Worm (Caenorhabditis elegans): ENCODE measurements around the gene F45D3.4.

DNA sequence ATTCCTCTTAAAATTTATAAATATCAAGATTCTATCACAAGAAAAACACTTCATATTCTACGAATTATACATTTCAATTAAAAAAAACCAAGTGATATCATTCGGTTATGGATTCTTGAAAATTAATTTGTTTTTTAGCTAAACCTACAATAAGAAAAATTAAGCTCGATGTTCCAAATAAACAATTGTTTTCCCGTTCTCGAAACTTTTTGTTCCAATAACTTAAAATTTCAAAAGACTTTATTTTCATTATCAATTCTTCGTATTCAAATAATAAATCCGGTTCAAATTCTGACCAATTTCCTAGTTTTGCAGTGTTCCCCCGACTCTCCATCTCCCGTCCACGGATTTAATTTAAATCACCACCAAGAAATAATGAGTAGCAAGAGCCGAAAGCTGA, 26.3 kb upstream of the F45D3.4 start, which contains the start of gene E02A10.3:
- TF ChIP-seq scrt-1 (GFP tag; IDR thresholded peaks at IDR 0.05) (no peak), ama-1 (optimal IDR thresholded peaks at IDR 0.05) (no peak), ceh-36 (tag; optimal IDR thresholded peaks at IDR 0.05) (no peak), tbx-11 (GFP tag; IDR thresholded peaks at IDR 0.05) (no peak), F13C5.2 (tag; optimal IDR thresholded peaks at IDR 0.05) (no peak), tbx-37 (GFP tag; conservative IDR thresholded peaks at IDR 0.05) (no peak), ceh-13 (GFP tag; optimal IDR thresholded peaks at IDR 0.05) (no peak), pes-1 (GFP tag; IDR thresholded peaks at IDR 0.05) (no peak), tra-4 (tag; optimal IDR thresholded peaks at IDR 0.05) (no peak), sea-1 (GFP tag; conservative IDR thresholded peaks at IDR 0.05) (no peak), hnd-1 (tag; optimal IDR thresholded peaks at IDR 0.05) (no peak), flt-1 (GFP tag; IDR thresholded peaks at IDR 0.05) (no peak), hmg-4 (GFP tag; optimal IDR thresholded peaks at IDR 0.05) (no peak), ets-7 (tag; optimal IDR thresholded peaks at IDR 0.05) (no peak)

All from whole organism, early embryonic.